Fruit fly (Drosophila melanogaster): ENCODE data around the gene crp.
A peak's percentile ranks its signal among the peaks of the same experiment; 100 is the strongest.

Gene crp

DNA sequence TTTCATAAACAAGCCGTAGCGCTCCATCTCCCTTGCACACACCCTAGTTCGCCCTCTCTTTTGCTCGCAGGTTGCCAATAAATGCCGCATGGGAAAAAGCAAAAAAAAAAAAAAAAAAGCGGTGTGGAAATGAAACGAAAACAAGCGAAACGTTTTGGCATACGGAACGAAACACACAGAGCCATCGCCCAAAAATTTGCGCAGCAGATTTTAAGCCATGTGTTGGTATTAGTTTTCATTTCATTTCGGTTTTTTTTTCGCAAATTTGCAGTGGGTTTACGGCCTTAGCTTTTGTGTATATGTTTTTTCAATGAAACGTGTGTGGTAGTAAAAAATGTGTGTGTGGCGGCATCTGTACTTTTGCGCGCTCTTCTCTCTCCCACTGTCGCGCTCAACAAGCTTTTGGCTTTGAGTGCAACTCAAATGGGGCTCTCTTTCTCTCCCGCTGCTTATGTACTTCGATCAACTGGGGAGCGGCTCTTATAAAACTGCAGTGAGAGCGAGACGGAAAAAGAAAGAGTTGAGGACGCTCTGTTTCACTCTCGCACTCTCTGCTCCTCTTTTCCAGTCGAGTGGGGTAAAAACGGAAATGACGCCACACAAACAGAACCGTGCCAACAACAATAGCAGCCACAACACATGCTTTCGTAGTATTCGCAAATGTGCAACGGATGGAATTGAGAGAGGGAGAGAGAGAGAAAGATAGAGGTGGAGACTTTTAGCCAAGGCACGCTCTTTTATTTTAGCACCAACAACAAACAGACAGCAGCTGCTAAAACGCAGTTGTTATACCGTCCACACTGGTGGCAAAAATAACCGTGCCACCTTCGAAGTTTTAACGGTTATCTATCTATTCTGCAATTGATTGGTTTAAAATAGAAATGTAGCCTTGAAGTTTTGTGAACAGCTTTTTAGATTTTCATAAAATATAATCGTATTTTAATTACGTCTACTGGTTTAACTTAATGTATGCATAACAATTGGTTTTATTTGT lies 2.9 kb downstream of the crp start (continued):
- TF ChIP-seq Gug (GFP tag; IDR thresholded peaks at IDR 0.05) (0 out of 4 replicates have a peak, but pooled peaks have one; percentile 5), CG12236 (GFP tag; optimal IDR thresholded peaks at IDR 0.05) (no peak), Jarid2 (GFP tag; optimal IDR thresholded peaks at IDR 0.05) (peak; percentile 30), CG9876 (GFP tag; optimal IDR thresholded peaks at IDR 0.05) (peak; percentile 15), CG4707 (GFP tag; optimal IDR thresholded peaks at IDR 0.05) (peak; percentile 58), lab (GFP tag; optimal IDR thresholded peaks at IDR 0.05) (peak; percentile 85), vvl (GFP tag; IDR thresholded peaks at IDR 0.05) (no peak), Asciz (GFP tag; optimal IDR thresholded peaks at IDR 0.05) (peak; percentile 44), bcd (GFP tag; optimal IDR thresholded peaks at IDR 0.05) (peak; percentile 23), so (GFP tag; IDR thresholded peaks at IDR 0.05) (no peak), Max (GFP tag; optimal IDR thresholded peaks at IDR 0.05) (peak; percentile 21), dati (GFP tag; IDR thresholded peaks at IDR 0.05) (no peak), repo (GFP tag; optimal IDR thresholded peaks at IDR 0.05) (no peak), CG10274 (GFP tag; optimal IDR thresholded peaks at IDR 0.05) (no peak), bowl (GFP tag; IDR thresholded peaks at IDR 0.05) (no peak), CG14014 (GFP tag; IDR thresholded peaks at IDR 0.05) (no peak), CG34422 (GFP tag; IDR thresholded peaks at IDR 0.05) (no peak), CrebB (tag; optimal IDR thresholded peaks at IDR 0.05) (peak; percentile 57), Mad (GFP tag; optimal IDR thresholded peaks at IDR 0.05) (peak; percentile 53), zen (tag; optimal IDR thresholded peaks at IDR 0.05) (no peak), Mes4 (GFP tag; optimal IDR thresholded peaks at IDR 0.05) (no peak), oc (tag; optimal IDR thresholded peaks at IDR 0.05) (no peak), ATbp (GFP tag; optimal IDR thresholded peaks at IDR 0.05) (peak; percentile 52), CG18619 (GFP tag; optimal IDR thresholded peaks at IDR 0.05) (peak; percentile 23), CG11247 (GFP tag; IDR thresholded peaks at IDR 0.05) (no peak), peb (GFP tag; IDR thresholded peaks at IDR 0.05) (no peak), CG10321 (GFP tag; IDR thresholded peaks at IDR 0.05) (no peak), E2f1 (GFP tag; IDR thresholded peaks at IDR 0.05) (no peak), CG7786 (GFP tag; optimal IDR thresholded peaks at IDR 0.05) (peak; percentile 5), hkb (optimal IDR thresholded peaks at IDR 0.05) (no peak), hkb (GFP tag; IDR thresholded peaks at IDR 0.05) (no peak), emc (GFP tag; optimal IDR thresholded peaks at IDR 0.05) (no peak), CG13424 (tag; optimal IDR thresholded peaks at IDR 0.05) (peak; percentile 29), caup (GFP tag; optimal IDR thresholded peaks at IDR 0.05; ENCODE audit: severe bottlenecking) (peak; percentile 35), Rx (GFP tag; IDR thresholded peaks at IDR 0.05) (no peak), Chrac-16 (GFP tag; optimal IDR thresholded peaks at IDR 0.05) (peak; percentile 33), Sin3A (optimal IDR thresholded peaks at IDR 0.05) (no peak), CG42726 (GFP tag; IDR thresholded peaks at IDR 0.05; ENCODE audit: partially characterized antibody) (no peak), CG12299 (tag; optimal IDR thresholded peaks at IDR 0.05) (no peak), B-H2 (GFP tag; optimal IDR thresholded peaks at IDR 0.05) (no peak), NK7.1 (GFP tag; optimal IDR thresholded peaks at IDR 0.05) (no peak), otp (GFP tag; IDR thresholded peaks at IDR 0.05) (no peak), CG3838 (GFP tag; optimal IDR thresholded peaks at IDR 0.05) (no peak), dimm (GFP tag; IDR thresholded peaks at IDR 0.05) (no peak), pros (GFP tag; optimal IDR thresholded peaks at IDR 0.05) (no peak), CG2199 (GFP tag; IDR thresholded peaks at IDR 0.05) (no peak), Xbp1 (GFP tag; optimal IDR thresholded peaks at IDR 0.05) (peak; percentile 36), D19B (GFP tag; optimal IDR thresholded peaks at IDR 0.05) (peak; percentile 46), CG3407 (GFP tag; optimal IDR thresholded peaks at IDR 0.05) (no peak), ci (GFP tag; IDR thresholded peaks at IDR 0.05) (no peak)

Measured in whole organism, embryonic.